Fruit fly (Drosophila melanogaster) whole organism: ENCODE measurements around the gene CG43815.

Experiments
- CG8478 ChIP-seq: fragments of >200 bp; optimal IDR thresholded peaks from 2 replicates; lab custom pipeline; 2018; ENCODE audit warnings: inconsistent platforms
- Dll ChIP-seq: fragments of >200 bp; optimal IDR thresholded peaks from 2 replicates; lab custom pipeline; 2017
- EcR ChIP-seq, 2 experiments: fragments of >200 bp; optimal IDR thresholded peaks; 2 replicates each; lab custom pipeline; 2017; ENCODE audit warnings: missing biosample characterization in 2 of 2, missing genetic modification characterization in 2 of 2, missing genetic modification reagents in 2 of 2
- pan ChIP-seq: fragments of >200 bp; optimal IDR thresholded peaks from 2 replicates; lab custom pipeline; 2017
- psq ChIP-seq: fragments of >200 bp; optimal IDR thresholded peaks from 2 replicates; lab custom pipeline; 2017
- usp ChIP-seq: fragments of >200 bp; optimal IDR thresholded peaks from 2 replicates; lab custom pipeline; 2017; ENCODE audit warnings: missing biosample characterization, missing genetic modification characterization, mixed read lengths

Gene CG43815

dm6 chr2L:3571457-3571856 lies 4.6 kb upstream of the CG43815 start:
- no peak for TF ChIP-seq EcR (GFP tag; optimal IDR thresholded peaks at IDR 0.05; lab: Kevin White, UChicago)
- no peak for TF ChIP-seq Dll
- TF ChIP-seq CG8478 (lab: Kevin White, UChicago), result no peak
- no peak for TF ChIP-seq usp (GFP tag; lab: Kevin White, UChicago)
- no peak for TF ChIP-seq psq (lab: Kevin White, UChicago)
- TF ChIP-seq pan (lab: Kevin White, UChicago), result no peak

- TF ChIP-seq Dll (no peak), pan (lab: Kevin White, UChicago) (no peak), EcR (GFP tag; optimal IDR thresholded peaks at IDR 0.05; lab: Kevin White, UChicago) (no peak), psq (lab: Kevin White, UChicago) (no peak), usp (GFP tag; lab: Kevin White, UChicago) (no peak)
Measured at dm6 chr2L:3572529-3573171, 3.4 kb upstream of the CG43815 start.

- no peak for TF ChIP-seq EcR (GFP tag; optimal IDR thresholded peaks at IDR 0.05; lab: Kevin White, UChicago)
- no peak for TF ChIP-seq psq (lab: Kevin White, UChicago)
- no peak for TF ChIP-seq CG8478 (lab: Kevin White, UChicago)
- no peak for TF ChIP-seq usp (GFP tag; lab: Kevin White, UChicago)
- TF ChIP-seq Dll, result no peak
- no peak for TF ChIP-seq pan (lab: Kevin White, UChicago)
Measured at dm6 chr2L:3573172-3573755, 2.7 kb upstream of the CG43815 start.

dm6 chr2L:3573907-3574306 lies 2.1 kb upstream of the CG43815 start:
- TF ChIP-seq usp (GFP tag; lab: Kevin White, UChicago) (no peak), pan (lab: Kevin White, UChicago) (no peak), CG8478 (lab: Kevin White, UChicago) (no peak), psq (lab: Kevin White, UChicago) (no peak), Dll (no peak), EcR (GFP tag; optimal IDR thresholded peaks at IDR 0.05; lab: Kevin White, UChicago) (no peak)

- TF ChIP-seq EcR (GFP tag; optimal IDR thresholded peaks at IDR 0.05; lab: Kevin White, UChicago) (no peak), pan (lab: Kevin White, UChicago) (no peak), usp (GFP tag; lab: Kevin White, UChicago) (no peak), CG8478 (lab: Kevin White, UChicago) (no peak), psq (lab: Kevin White, UChicago) (no peak), Dll (no peak)
Measured at dm6 chr2L:3576520-3576919, 510 bp downstream of the CG43815 start.

- TF ChIP-seq Dll (peak; percentile 100), CG8478 (lab: Kevin White, UChicago) (peak; percentile 55), pan (lab: Kevin White, UChicago) (no peak), EcR (GFP tag; optimal IDR thresholded peaks at IDR 0.05; lab: Kevin White, UChicago) (peak in 1 of 2 experiments; percentile 61), usp (GFP tag; lab: Kevin White, UChicago) (no peak), psq (lab: Kevin White, UChicago) (no peak)
Measured at dm6 chr2L:3580668-3581172, 4.7 kb downstream of the CG43815 start, which contains the start of gene sob. Gene sob, minus strand, starts transcription at chr2L:3580769.

dm6 chr2L:3582692-3583091 lies 6.7 kb downstream of the CG43815 start:
- TF ChIP-seq pan (lab: Kevin White, UChicago) (no peak), CG8478 (lab: Kevin White, UChicago) (no peak), EcR (GFP tag; optimal IDR thresholded peaks at IDR 0.05; lab: Kevin White, UChicago) (no peak), usp (GFP tag; lab: Kevin White, UChicago) (no peak), Dll (no peak), psq (lab: Kevin White, UChicago) (no peak)

- TF ChIP-seq pan (lab: Kevin White, UChicago), result no peak
- TF ChIP-seq CG8478 (lab: Kevin White, UChicago), result no peak
- no peak for TF ChIP-seq usp (GFP tag; lab: Kevin White, UChicago)
- TF ChIP-seq EcR (GFP tag; optimal IDR thresholded peaks at IDR 0.05; lab: Kevin White, UChicago), result no peak
- TF ChIP-seq psq (lab: Kevin White, UChicago), result no peak
- TF ChIP-seq Dll, result no peak
Measured at dm6 chr2L:3583405-3584295, 7.6 kb downstream of the CG43815 start.

- TF ChIP-seq Dll (no peak), EcR (GFP tag; optimal IDR thresholded peaks at IDR 0.05; lab: Kevin White, UChicago) (no peak), pan (lab: Kevin White, UChicago) (no peak), CG8478 (lab: Kevin White, UChicago) (no peak), psq (lab: Kevin White, UChicago) (no peak), usp (GFP tag; lab: Kevin White, UChicago) (no peak)
Measured at dm6 chr2L:3584296-3584671, 8.3 kb downstream of the CG43815 start.

- no peak for TF ChIP-seq pan (lab: Kevin White, UChicago)
- no peak for TF ChIP-seq EcR (GFP tag; optimal IDR thresholded peaks at IDR 0.05; lab: Kevin White, UChicago)
- no peak for TF ChIP-seq psq (lab: Kevin White, UChicago)
- no peak for TF ChIP-seq CG8478 (lab: Kevin White, UChicago)
- TF ChIP-seq Dll, result no peak
- no peak for TF ChIP-seq usp (GFP tag; lab: Kevin White, UChicago)
Measured at dm6 chr2L:3585318-3585717, 9.3 kb downstream of the CG43815 start.

dm6 chr2L:3587286-3587685 lies 11.3 kb downstream of the CG43815 start:
- TF ChIP-seq CG8478 (lab: Kevin White, UChicago) (no peak), Dll (no peak), psq (lab: Kevin White, UChicago) (no peak), EcR (GFP tag; optimal IDR thresholded peaks at IDR 0.05; lab: Kevin White, UChicago) (no peak)
